Fruit fly (Drosophila melanogaster): ENCODE data around the gene Rpt3R.

DNA sequence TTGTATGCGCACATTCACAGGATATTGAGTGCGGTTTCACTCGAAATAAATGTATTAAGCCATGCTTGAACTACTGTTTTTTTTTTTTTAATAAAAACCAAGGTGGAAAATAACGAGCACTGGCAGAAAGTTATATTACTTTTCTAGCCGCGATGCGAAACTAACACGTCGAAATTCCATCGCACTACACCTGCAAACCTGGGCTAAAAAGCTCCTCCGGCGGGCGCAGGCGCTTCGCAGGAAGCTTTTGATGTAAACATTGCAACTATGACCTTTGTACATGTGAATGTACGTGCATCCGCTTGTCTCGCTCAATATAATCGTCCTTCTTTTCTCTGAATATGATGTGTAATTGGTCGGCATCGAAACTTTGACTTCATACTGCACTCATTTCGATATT lies 16.5 kb downstream of the Rpt3R start, which contains the start of gene side-VII:
- TF ChIP-seq da (GFP tag; optimal IDR thresholded peaks at IDR 0.05) = no peak
- TF ChIP-seq zf30C (GFP tag; optimal IDR thresholded peaks at IDR 0.05) = no peak
- no peak for TF ChIP-seq ttk (GFP tag; IDR thresholded peaks at IDR 0.05)
- no peak for TF ChIP-seq NK7.1 (GFP tag; optimal IDR thresholded peaks at IDR 0.05)
- no peak for TF ChIP-seq sr (GFP tag; IDR thresholded peaks at IDR 0.05)
- no peak for TF ChIP-seq CG9797 (GFP tag; optimal IDR thresholded peaks at IDR 0.05)
- TF ChIP-seq kay (GFP tag; optimal IDR thresholded peaks at IDR 0.05) = no peak
